Fruit fly (Drosophila melanogaster) whole organism, embryonic: Measurements from ENCODE around the gene CG14650.

Source experiments
- CG10209 ChIP-seq: fragments of 200-800 bp; sonication (Bioruptor generic); optimal IDR thresholded peaks from 3 replicates; lab custom pipeline; 2017; ENCODE audit warnings: missing biosample characterization, mild to moderate bottlenecking, missing genetic modification characterization, missing genetic modification reagents
- CG10366 ChIP-seq: fragments of 200-800 bp; sonication (Bioruptor generic); IDR thresholded peaks from 2 replicates; pipeline ENCODE4 v1.3.6; 2022; ENCODE audit warnings: missing biosample characterization, missing genetic modification characterization
- CG12659 ChIP-seq: fragments of 200-800 bp; sonication (Bioruptor generic); optimal IDR thresholded peaks from 3 replicates; lab custom pipeline; 2017; ENCODE audit warnings: mild to moderate bottlenecking, missing biosample characterization, missing genetic modification reagents, missing genetic modification characterization
- CG13894 ChIP-seq: fragments of 200-800 bp; sonication (Bioruptor generic); optimal IDR thresholded peaks from 3 replicates; lab custom pipeline; 2018; ENCODE audit warnings: missing biosample characterization, mild to moderate bottlenecking, missing genetic modification characterization, moderate library complexity
- CG14860 ChIP-seq: fragments of 200-800 bp; sonication (Bioruptor generic); IDR thresholded peaks from 3 replicates; pipeline ENCODE4 v1.3.6; 2022; ENCODE audit warnings: missing biosample characterization, missing genetic modification characterization; ENCODE audit not compliant: partially characterized antibody
- CG1603 ChIP-seq: fragments of 200-800 bp; sonication (Bioruptor generic); optimal IDR thresholded peaks from 2 replicates; lab custom pipeline; 2019; ENCODE audit warnings: missing biosample characterization, mild to moderate bottlenecking, missing genetic modification characterization, moderate library complexity
- CG32532 ChIP-seq: fragments of 200-800 bp; sonication (Bioruptor generic); IDR thresholded peaks from 2 replicates; pipeline ENCODE4 v1.3.6; 2022; ENCODE audit warnings: missing biosample characterization, missing genetic modification characterization
- CG4730 ChIP-seq: fragments of 200-800 bp; sonication (Bioruptor generic); IDR thresholded peaks from 2 replicates; pipeline ENCODE4 v1.3.6; 2022; ENCODE audit warnings: missing biosample characterization, missing genetic modification characterization
- CG6791 ChIP-seq: fragments of 200-800 bp; sonication (Bioruptor generic); IDR thresholded peaks from 3 replicates; pipeline ENCODE4 v1.3.6; 2022; ENCODE audit warnings: missing biosample characterization, missing genetic modification characterization; ENCODE audit not compliant: partially characterized antibody
- CG6813 ChIP-seq: fragments of 200-800 bp; sonication (Bioruptor generic); optimal IDR thresholded peaks from 2 replicates; lab custom pipeline; 2017; ENCODE audit warnings: missing biosample characterization, missing genetic modification characterization, mild to moderate bottlenecking, moderate library complexity, missing genetic modification reagents
- CG7839 ChIP-seq: fragments of 200-800 bp; sonication (Bioruptor generic); optimal IDR thresholded peaks from 3 replicates; lab custom pipeline; 2018; ENCODE audit warnings: missing biosample characterization, mild to moderate bottlenecking, missing genetic modification characterization, moderate library complexity
- CG8359 ChIP-seq: fragments of 200-800 bp; sonication (Bioruptor generic); optimal IDR thresholded peaks from 2 replicates; lab custom pipeline; 2017; ENCODE audit warnings: missing biosample characterization, mild to moderate bottlenecking, missing genetic modification characterization, borderline replicate concordance
- CG9437 ChIP-seq: fragments of 200-800 bp; sonication (Bioruptor generic); optimal IDR thresholded peaks from 2 replicates; lab custom pipeline; 2018; ENCODE audit warnings: missing biosample characterization, mild to moderate bottlenecking, missing genetic modification characterization
- CrebB ChIP-seq: fragments of 200-800 bp; sonication (Bioruptor generic); optimal IDR thresholded peaks from 3 replicates; lab custom pipeline; 2018; ENCODE audit warnings: missing biosample characterization, mild to moderate bottlenecking, missing genetic modification characterization
- E2f2 ChIP-seq: fragments of 200-800 bp; sonication (Bioruptor generic); IDR thresholded peaks from 2 replicates; pipeline ENCODE4 v1.3.6; 2022; ENCODE audit warnings: missing biosample characterization, missing genetic modification characterization
- GATAe ChIP-seq: fragments of 200-800 bp; sonication (Bioruptor generic); conservative IDR thresholded peaks from 2 replicates; pipeline ENCODE4 v1.3.6; 2022; ENCODE audit warnings: missing biosample characterization, missing genetic modification characterization
- HLH3B ChIP-seq: fragments of 200-800 bp; sonication (Bioruptor generic); IDR thresholded peaks from 2 replicates; pipeline ENCODE4 v1.3.6; 2022; ENCODE audit warnings: missing biosample characterization, missing genetic modification characterization
- HLH4C ChIP-seq: fragments of 200-800 bp; sonication (Bioruptor generic); IDR thresholded peaks from 3 replicates; pipeline ENCODE4 v1.3.6; 2022; ENCODE audit warnings: missing biosample characterization, missing genetic modification characterization; ENCODE audit not compliant: partially characterized antibody
- Hey ChIP-seq: fragments of 200-800 bp; sonication (Bioruptor generic); optimal IDR thresholded peaks from 3 replicates; lab custom pipeline; 2018; ENCODE audit warnings: missing biosample characterization, mild to moderate bottlenecking, missing genetic modification characterization
- Mrtf ChIP-seq: fragments of 200-800 bp; sonication (Bioruptor generic); IDR thresholded peaks from 3 replicates; pipeline ENCODE4 v1.3.6; 2022; ENCODE audit warnings: missing biosample characterization, missing genetic modification characterization
- Opbp ChIP-seq: fragments of 200-800 bp; sonication (Bioruptor generic); IDR thresholded peaks from 3 replicates; pipeline ENCODE4 v1.3.6; 2022; ENCODE audit warnings: missing biosample characterization, missing genetic modification characterization; ENCODE audit not compliant: partially characterized antibody
- Six4 ChIP-seq: fragments of 200-800 bp; sonication (Bioruptor generic); optimal IDR thresholded peaks from 2 replicates; lab custom pipeline; 2016; ENCODE audit warnings: missing biosample characterization, missing genetic modification characterization
- Trl ChIP-seq, 3 experiments: fragments of >200 bp in 2 of 3; fragments of 200-800 bp in 1 of 3; sonication (Bioruptor generic) in 1 of 3; optimal IDR thresholded peaks; 2 replicates in 1 of 3; 3 replicates in 2 of 3; lab custom pipeline; 2016 to 2017; ENCODE audit warnings: missing biosample characterization in 1 of 3, missing genetic modification characterization in 1 of 3
- ato ChIP-seq: fragments of 200-800 bp; sonication (Bioruptor generic); IDR thresholded peaks from 2 replicates; pipeline ENCODE4 v1.3.6; 2022; ENCODE audit warnings: missing biosample characterization, missing genetic modification characterization; ENCODE audit not compliant: partially characterized antibody
- bigmax ChIP-seq: fragments of 200-800 bp; sonication (Bioruptor generic); optimal IDR thresholded peaks from 2 replicates; lab custom pipeline; 2018; ENCODE audit warnings: missing biosample characterization, mild to moderate bottlenecking, missing genetic modification characterization
- cg ChIP-seq: fragments of 200-800 bp; sonication (Bioruptor generic); optimal IDR thresholded peaks from 3 replicates; lab custom pipeline; 2019; ENCODE audit warnings: missing biosample characterization, mild to moderate bottlenecking, missing genetic modification characterization, moderate library complexity
- dimm ChIP-seq: fragments of 200-800 bp; sonication (Bioruptor generic); IDR thresholded peaks from 2 replicates; pipeline ENCODE4 v1.3.6; 2022; ENCODE audit warnings: missing biosample characterization, missing genetic modification characterization
- dysf ChIP-seq: fragments of 200-800 bp; sonication (Bioruptor generic); IDR thresholded peaks from 3 replicates; pipeline ENCODE4 v1.3.6; 2022; ENCODE audit warnings: missing biosample characterization, missing genetic modification characterization
- en ChIP-seq: fragments of 200-800 bp; sonication (Bioruptor generic); optimal IDR thresholded peaks from 2 replicates; lab custom pipeline; 2016; ENCODE audit warnings: missing biosample characterization, missing genetic modification characterization
- ewg ChIP-seq: fragments of 200-800 bp; sonication (Bioruptor generic); optimal IDR thresholded peaks from 3 replicates; lab custom pipeline; 2017; ENCODE audit warnings: mild to moderate bottlenecking, missing biosample characterization, missing genetic modification reagents, missing genetic modification characterization
- exex ChIP-seq: fragments of 200-800 bp; sonication (Bioruptor generic); optimal IDR thresholded peaks from 4 replicates; lab custom pipeline; 2018; ENCODE audit warnings: missing biosample characterization, mild to moderate bottlenecking, missing genetic modification characterization, moderate library complexity
- hb ChIP-seq: fragments of 200-800 bp; sonication (Bioruptor generic); IDR thresholded peaks from 3 replicates; pipeline ENCODE4 v1.3.6; 2022; ENCODE audit warnings: missing biosample characterization, missing genetic modification characterization; ENCODE audit not compliant: partially characterized antibody
- jigr1 ChIP-seq: fragments of 200-800 bp; sonication (Bioruptor generic); IDR thresholded peaks from 3 replicates; pipeline ENCODE4 v1.3.6; 2022; ENCODE audit warnings: missing biosample characterization, missing genetic modification characterization
- kah ChIP-seq: fragments of 200-800 bp; sonication (Bioruptor generic); optimal IDR thresholded peaks from 2 replicates; lab custom pipeline; 2018; ENCODE audit warnings: missing biosample characterization, mild to moderate bottlenecking, missing genetic modification characterization
- mld ChIP-seq: fragments of 200-800 bp; sonication (Bioruptor generic); IDR thresholded peaks from 3 replicates; pipeline ENCODE4 v1.3.6; 2022; ENCODE audit warnings: missing biosample characterization, missing genetic modification characterization; ENCODE audit not compliant: partially characterized antibody
- nom ChIP-seq: fragments of 200-800 bp; sonication (Bioruptor generic); optimal IDR thresholded peaks from 2 replicates; lab custom pipeline; 2017; ENCODE audit warnings: missing biosample characterization, missing genetic modification characterization, mild to moderate bottlenecking, moderate library complexity, missing genetic modification reagents
- row ChIP-seq: fragments of 200-800 bp; sonication (Bioruptor generic); IDR thresholded peaks from 3 replicates; pipeline ENCODE4 v1.3.6; 2022; ENCODE audit warnings: missing biosample characterization, missing genetic modification characterization
- sens ChIP-seq: fragments of 200-800 bp; sonication (Bioruptor generic); peaks from one replicate; lab custom pipeline; 2016; ENCODE audit warnings: missing biosample characterization, missing genetic modification characterization
- slp2 ChIP-seq: fragments of 200-800 bp; sonication (Bioruptor generic); optimal IDR thresholded peaks from 2 replicates; lab custom pipeline; 2016; ENCODE audit warnings: missing biosample characterization, missing genetic modification characterization
- tap ChIP-seq: fragments of 200-800 bp; optimal IDR thresholded peaks from 3 replicates; lab custom pipeline; 2019; ENCODE audit warnings: missing biosample characterization, mild to moderate bottlenecking, missing genetic modification characterization, moderate library complexity
- tna ChIP-seq: fragments of 200-800 bp; sonication (Bioruptor generic); IDR thresholded peaks from 2 replicates; pipeline ENCODE4 v1.3.6; 2022; ENCODE audit warnings: missing biosample characterization, missing genetic modification characterization; ENCODE audit not compliant: partially characterized antibody
- trh ChIP-seq: fragments of 200-800 bp; sonication (Bioruptor generic); optimal IDR thresholded peaks from 2 replicates; lab custom pipeline; 2016; ENCODE audit warnings: missing biosample characterization, missing genetic modification characterization
- zen ChIP-seq: fragments of 200-800 bp; sonication (Bioruptor generic); optimal IDR thresholded peaks from 3 replicates; lab custom pipeline; 2018; ENCODE audit warnings: missing biosample characterization, mild to moderate bottlenecking, missing genetic modification characterization, moderate library complexity
- zfh2 ChIP-seq: fragments of 200-800 bp; sonication (Bioruptor generic); optimal IDR thresholded peaks from 2 replicates; lab custom pipeline; 2016; ENCODE audit warnings: missing biosample characterization, missing genetic modification characterization

Gene CG14650

dm6 chr3R:4401977-4402589, 35.1 kb upstream of the CG14650 start, which contains the start of gene CG9853 (continued):
- peak; percentile 11 for TF ChIP-seq HLH4C (GFP tag; lab: Robert Waterston, UW)
- TF ChIP-seq en (GFP tag; lab: Kevin White, UChicago) = no peak
- no peak for TF ChIP-seq row
- TF ChIP-seq CG6791 (GFP tag; lab: Robert Waterston, UW) = peak; percentile 82
- TF ChIP-seq Opbp (GFP tag; lab: Robert Waterston, UW) = peak; percentile 37; the same call in 2 of the 3 replicates
- peak; percentile 55; the same call in 1 of the 2 replicates for TF ChIP-seq ato (GFP tag; lab: Robert Waterston, UW)
- no peak for TF ChIP-seq cg (GFP tag; lab: Kevin White, UChicago)
- TF ChIP-seq dysf (GFP tag; lab: Robert Waterston, UW) = no peak
- TF ChIP-seq HLH3B (GFP tag; lab: Robert Waterston, UW) = no peak
- TF ChIP-seq tna (GFP tag; lab: Robert Waterston, UW) = peak; percentile 60
- peak; percentile 42 for TF ChIP-seq CG14860 (GFP tag; lab: Robert Waterston, UW)
- TF ChIP-seq hb (GFP tag; lab: Robert Waterston, UW) = 0 out of 3 replicates have a peak, but pooled peaks have one; percentile 6
- peak; percentile 70; the same call in 1 of the 3 replicates for TF ChIP-seq mld (GFP tag; lab: Robert Waterston, UW)
- TF ChIP-seq, all 482 proteins: peak for 16

dm6 chr3R:4402884-4403705, 34.1 kb upstream of the CG14650 start, which contains the start of gene lost:
Gene lost (plus strand): TSS chr3R:4403076.
- TF ChIP-seq CG6813 (GFP tag; lab: Kevin White, UChicago) = no peak
- peak; percentile 72 for TF ChIP-seq E2f2 (GFP tag; lab: Robert Waterston, UW)
- peak; percentile 84 for TF ChIP-seq sens (GFP tag; lab: Kevin White, UChicago)
- TF ChIP-seq CG13894 (tag; lab: Kevin White, UChicago) = peak; percentile 61
- TF ChIP-seq trh (GFP tag; lab: Kevin White, UChicago) = no peak
- peak; percentile 21 for TF ChIP-seq CrebB (tag; lab: Kevin White, UChicago)
- no peak for TF ChIP-seq kah (GFP tag; lab: Kevin White, UChicago)
- no peak for TF ChIP-seq Mrtf (GFP tag; lab: Robert Waterston, UW)
- peak; percentile 69 for TF ChIP-seq CG32532 (GFP tag; lab: Robert Waterston, UW)
- TF ChIP-seq nom (GFP tag; lab: Kevin White, UChicago) = peak; percentile 24
- peak; percentile 29 for TF ChIP-seq CG7839 (tag; lab: Kevin White, UChicago)
- TF ChIP-seq bigmax (GFP tag; lab: Kevin White, UChicago) = peak; percentile 41
- TF ChIP-seq Trl (optimal IDR thresholded peaks at IDR 0.05; lab: Kevin White, UChicago) = peak in 1 of 2 experiments; percentile 20
- TF ChIP-seq Trl (GFP tag; optimal IDR thresholded peaks at IDR 0.05; lab: Kevin White, UChicago) = no peak
- peak; percentile 28 for TF ChIP-seq ewg (GFP tag; lab: Kevin White, UChicago)
- TF ChIP-seq CG9437 = peak; percentile 98
- no peak for TF ChIP-seq CG8359 (GFP tag; lab: Kevin White, UChicago)
- TF ChIP-seq CG4730 (GFP tag; lab: Robert Waterston, UW) = no peak
- TF ChIP-seq CG6791 (GFP tag; lab: Robert Waterston, UW) = peak; percentile 100
- TF ChIP-seq CG1603 (tag; lab: Kevin White, UChicago) = peak; percentile 81
- TF ChIP-seq dimm (GFP tag; lab: Robert Waterston, UW) = no peak
- no peak for TF ChIP-seq slp2 (GFP tag; lab: Kevin White, UChicago)
- TF ChIP-seq exex (tag; lab: Kevin White, UChicago) = peak; percentile 17
- no peak for TF ChIP-seq Six4 (GFP tag; lab: Kevin White, UChicago)
- TF ChIP-seq zen (tag; lab: Kevin White, UChicago) = no peak
- peak; percentile 9 for TF ChIP-seq tap (tag; lab: Kevin White, UChicago)
- peak; percentile 44 for TF ChIP-seq zfh2 (GFP tag; lab: Kevin White, UChicago)
- peak; percentile 80 for TF ChIP-seq CG12659 (GFP tag; lab: Kevin White, UChicago)
- no peak for TF ChIP-seq GATAe (GFP tag; lab: Robert Waterston, UW)
- TF ChIP-seq Hey = no peak
- TF ChIP-seq jigr1 (GFP tag; lab: Robert Waterston, UW) = no peak; the same call in 2 of the 3 replicates
- no peak for TF ChIP-seq CG10209 (GFP tag; lab: Kevin White, UChicago)
- TF ChIP-seq CG10366 (GFP tag; lab: Robert Waterston, UW) = 0 out of 2 replicates have a peak, but pooled peaks have one; percentile 20
